Fruit fly (Drosophila melanogaster): Measurements from ENCODE around the gene Rpt4.
A peak's percentile ranks its signal among the peaks of the same experiment; 100 is the strongest.

dm6 chrX:6316858-6317474 is 25.9 kb upstream of the Rpt4 start:
- no peak for TF ChIP-seq Sox102F (GFP tag; optimal IDR thresholded peaks at IDR 0.05)
- no peak for TF ChIP-seq Hr38 (GFP tag; optimal IDR thresholded peaks at IDR 0.05)
- TF ChIP-seq CG6792 (GFP tag; optimal IDR thresholded peaks at IDR 0.05), result peak; percentile 37
- no peak for TF ChIP-seq CG11762 (GFP tag; optimal IDR thresholded peaks at IDR 0.05; ENCODE audit: insufficient read depth)
- no peak for TF ChIP-seq CG8319 (GFP tag; optimal IDR thresholded peaks at IDR 0.05)
- TF ChIP-seq fd59A (GFP tag; optimal IDR thresholded peaks at IDR 0.05), result peak; percentile 15
- peak; percentile 33 for TF ChIP-seq Hr4 (GFP tag; optimal IDR thresholded peaks at IDR 0.05)
- peak; percentile 26 for TF ChIP-seq net (GFP tag; optimal IDR thresholded peaks at IDR 0.05)
- TF ChIP-seq CG7368 (GFP tag; optimal IDR thresholded peaks at IDR 0.05), result peak; percentile 13
- no peak for TF ChIP-seq CG6854 (GFP tag; optimal IDR thresholded peaks at IDR 0.05)
- peak; percentile 55 for TF ChIP-seq OdsH (GFP tag; optimal IDR thresholded peaks at IDR 0.05)
- TF ChIP-seq svp (GFP tag), result peak; percentile 73

Data from whole organism, prepupa.